Fruit fly (Drosophila melanogaster) whole organism, wandering third instar larva: ENCODE results near the gene Cpr65Ay.

Source experiments
- CG32264 ChIP-seq: fragments of 200-800 bp; sonication (Bioruptor generic); optimal IDR thresholded peaks from 2 replicates; lab custom pipeline; 2016; ENCODE audit warnings: missing biosample characterization, missing genetic modification characterization
- CrebA ChIP-seq: fragments of 200-800 bp; sonication (Bioruptor generic); optimal IDR thresholded peaks from 2 replicates; lab custom pipeline; 2016; ENCODE audit warnings: missing biosample characterization, mild to moderate bottlenecking, missing genetic modification characterization, borderline replicate concordance
- Dfd ChIP-seq: fragments of >200 bp; optimal IDR thresholded peaks from 2 replicates; lab custom pipeline; 2017; ENCODE audit warnings: missing biosample characterization, missing genetic modification characterization
- Dif ChIP-seq: fragments of 200-275, 200-300 bp; sonication (Bioruptor generic); optimal IDR thresholded peaks from 2 replicates; lab custom pipeline; 2018; ENCODE audit warnings: missing biosample characterization, missing genetic modification characterization; ENCODE audit not compliant: partially characterized antibody
- GATAd ChIP-seq: sonication (Bioruptor generic); optimal IDR thresholded peaks from 2 replicates; lab custom pipeline; 2016; ENCODE audit warnings: missing biosample characterization, missing genetic modification characterization
- Hnf4 ChIP-seq: fragments of 200-800 bp; sonication (Bioruptor generic); optimal IDR thresholded peaks from 2 replicates; lab custom pipeline; 2016; ENCODE audit warnings: missing biosample characterization, mild to moderate bottlenecking, missing genetic modification characterization
- Hr78 ChIP-seq: fragments of >200 bp; optimal IDR thresholded peaks from 2 replicates; lab custom pipeline; 2017; ENCODE audit warnings: missing biosample characterization, missing genetic modification characterization
- Hr83 ChIP-seq: fragments of 200-300 bp; sonication (Bioruptor generic); optimal IDR thresholded peaks from 2 replicates; lab custom pipeline; 2016; ENCODE audit warnings: missing biosample characterization, mild to moderate bottlenecking, missing genetic modification characterization, moderate library complexity; ENCODE audit not compliant: poor library complexity, severe bottlenecking
- Mio ChIP-seq: sonication (Bioruptor generic); optimal IDR thresholded peaks from 2 replicates; lab custom pipeline; 2016; ENCODE audit warnings: missing biosample characterization, missing genetic modification characterization
- Myc ChIP-seq: fragments of >200 bp; optimal IDR thresholded peaks from 2 replicates; lab custom pipeline; 2017
- N ChIP-seq: fragments of >200 bp; optimal IDR thresholded peaks from 2 replicates; lab custom pipeline; 2018; ENCODE audit warnings: missing biosample characterization, missing external identifiers, missing genetic modification characterization
- OdsH ChIP-seq: fragments of 200-800 bp; sonication (Bioruptor generic); optimal IDR thresholded peaks from 2 replicates; lab custom pipeline; 2016; ENCODE audit warnings: missing biosample characterization, mild to moderate bottlenecking, missing genetic modification characterization
- Sp1 ChIP-seq: fragments of 200-800 bp; sonication (Bioruptor generic); optimal IDR thresholded peaks from 3 replicates; lab custom pipeline; 2019; ENCODE audit warnings: missing biosample characterization, mild to moderate bottlenecking, missing genetic modification characterization, moderate library complexity
- Vsx2 ChIP-seq: fragments of 200-300, 225-300 bp; sonication (Bioruptor generic); optimal IDR thresholded peaks from 2 replicates; lab custom pipeline; 2018; ENCODE audit warnings: missing biosample characterization, missing genetic modification characterization; ENCODE audit not compliant: partially characterized antibody
- brk ChIP-seq: fragments of 200-800 bp; sonication (Bioruptor generic); optimal IDR thresholded peaks from 2 replicates; lab custom pipeline; 2016; ENCODE audit warnings: missing biosample characterization, mild to moderate bottlenecking, missing genetic modification characterization
- dl ChIP-seq, 2 experiments: fragments of 175-275, 200-275 bp in 1 of 2; fragments of 200-275 bp in 1 of 2; sonication (Bioruptor generic); optimal IDR thresholded peaks; lab custom pipeline; 2018; ENCODE audit warnings: mild to moderate bottlenecking in 2 of 2, missing biosample characterization in 2 of 2, missing genetic modification characterization in 2 of 2, moderate library complexity in 2 of 2; ENCODE audit not compliant: partially characterized antibody in 2 of 2, insufficient read depth in 1 of 2
- dmrt93B ChIP-seq: fragments of 200-800 bp; sonication (Bioruptor generic); optimal IDR thresholded peaks from 2 replicates; lab custom pipeline; 2018; ENCODE audit warnings: missing biosample characterization, mild to moderate bottlenecking, missing genetic modification characterization
- dsf ChIP-seq: sonication (Bioruptor generic); optimal IDR thresholded peaks from 2 replicates; lab custom pipeline; 2016; ENCODE audit warnings: missing biosample characterization, missing genetic modification characterization, borderline replicate concordance
- ey ChIP-seq: fragments of 200-800 bp; sonication (Bioruptor generic); optimal IDR thresholded peaks from 2 replicates; lab custom pipeline; 2016; ENCODE audit warnings: missing biosample characterization, missing genetic modification characterization
- foxo ChIP-seq, 2 experiments: fragments of 200-800 bp; sonication (Bioruptor generic); optimal IDR thresholded peaks; 2 replicates in 1 of 2; 3 replicates in 1 of 2; lab custom pipeline; 2016 to 2017; ENCODE audit warnings: missing biosample characterization in 2 of 2, missing genetic modification characterization in 2 of 2
- fru ChIP-seq: fragments of 200-800 bp; sonication (Bioruptor generic); optimal IDR thresholded peaks from 3 replicates; lab custom pipeline; 2016; ENCODE audit warnings: missing biosample characterization, mild to moderate bottlenecking, missing genetic modification characterization
- h ChIP-seq: fragments of 200-800 bp; sonication (Bioruptor generic); optimal IDR thresholded peaks from 3 replicates; lab custom pipeline; 2016; ENCODE audit warnings: missing biosample characterization, mild to moderate bottlenecking, missing genetic modification characterization
- jim ChIP-seq: fragments of 175-275, 200-325 bp; sonication (Bioruptor generic); optimal IDR thresholded peaks from 2 replicates; lab custom pipeline; 2016; ENCODE audit warnings: missing biosample characterization, mild to moderate bottlenecking, missing genetic modification characterization
- lola ChIP-seq: fragments of >200 bp; optimal IDR thresholded peaks from 2 replicates; lab custom pipeline; 2017; ENCODE audit warnings: missing biosample characterization, missing genetic modification characterization
- psq ChIP-seq: fragments of 200-800 bp; sonication (Bioruptor generic); optimal IDR thresholded peaks from 3 replicates; lab custom pipeline; 2017; ENCODE audit warnings: missing biosample characterization, mild to moderate bottlenecking, missing genetic modification characterization, moderate library complexity
- rgr ChIP-seq: fragments of 200-800 bp; sonication (Bioruptor generic); optimal IDR thresholded peaks from 3 replicates; lab custom pipeline; 2016; ENCODE audit warnings: missing biosample characterization, mild to moderate bottlenecking, missing genetic modification characterization
- sage ChIP-seq: fragments of 200-800 bp; sonication (Bioruptor generic); optimal IDR thresholded peaks from 2 replicates; lab custom pipeline; 2016; ENCODE audit warnings: missing biosample characterization, mild to moderate bottlenecking, missing genetic modification characterization
- tai ChIP-seq: sonication (Bioruptor generic); optimal IDR thresholded peaks from 2 replicates; lab custom pipeline; 2016; ENCODE audit warnings: missing biosample characterization, missing genetic modification characterization
- usp ChIP-seq: fragments of >200 bp; optimal IDR thresholded peaks from 2 replicates; lab custom pipeline; 2017; ENCODE audit warnings: missing biosample characterization, missing genetic modification characterization

Cpr65Ay gene

DNA sequence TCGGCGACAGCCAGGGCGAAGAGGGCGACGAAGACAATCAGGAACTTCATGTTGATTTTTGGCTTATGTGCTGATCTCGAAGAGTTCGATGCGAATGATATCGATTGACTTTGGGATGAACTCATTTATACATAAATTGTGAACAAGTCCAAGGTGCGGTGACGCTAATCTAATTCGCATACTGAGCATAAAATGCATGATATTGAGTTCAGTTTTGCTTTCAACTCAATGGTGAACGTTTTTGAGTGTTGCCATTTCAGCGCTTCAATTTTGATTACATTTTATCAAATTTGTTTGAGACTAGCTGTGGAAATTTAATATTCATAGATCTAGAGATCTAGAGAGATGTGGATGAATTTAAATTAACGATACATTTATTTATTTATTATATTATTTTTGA lies 21.7 kb downstream of the Cpr65Ay start, which contains the start of gene Lcp65Af:
TSS of gene Lcp65Af (minus strand) at position 101 of the 400 bp plus-strand sequence.
- TF ChIP-seq rgr (GFP tag; lab: Kevin White, UChicago) (no peak), Sp1 (GFP tag; lab: Kevin White, UChicago) (no peak), dl (GFP tag; optimal IDR thresholded peaks at IDR 0.05; lab: Kevin White, UChicago; ENCODE audit: insufficient read depth in 1 of 2, partially characterized antibody in 2 of 2) (no peak), CG32264 (GFP tag; lab: Kevin White, UChicago) (no peak), Hr83 (GFP tag; lab: Kevin White, UChicago) (no peak), fru (GFP tag; lab: Kevin White, UChicago) (no peak), sage (GFP tag; lab: Kevin White, UChicago) (no peak), foxo (GFP tag; optimal IDR thresholded peaks at IDR 0.05; lab: Kevin White, UChicago) (no peak), tai (GFP tag; lab: Kevin White, UChicago) (no peak), h (GFP tag; lab: Kevin White, UChicago) (no peak), CrebA (GFP tag; lab: Kevin White, UChicago) (no peak), N (GFP tag; lab: Kevin White, UChicago) (no peak), dmrt93B (GFP tag; lab: Kevin White, UChicago) (no peak)

DNA sequence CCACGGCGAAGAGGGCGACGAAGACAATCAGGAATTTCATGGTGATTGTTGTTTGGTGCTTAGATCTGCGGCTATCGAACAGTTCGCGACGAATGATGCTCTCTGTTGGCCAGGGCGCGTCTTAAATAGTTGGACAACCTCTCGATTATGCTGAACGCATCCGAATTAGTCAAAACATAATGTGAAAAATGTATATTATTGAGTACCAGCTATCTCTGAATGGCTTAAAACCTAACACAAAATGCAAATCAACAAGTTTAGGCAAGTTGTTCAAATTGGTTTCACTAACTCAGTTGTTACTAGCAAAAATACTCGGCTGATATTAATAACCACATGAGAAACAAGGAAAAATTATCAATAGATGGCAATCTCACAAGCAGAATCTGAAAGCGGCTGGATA lies 23.3 kb downstream of the Cpr65Ay start, which contains the start of gene Lcp65Ag1:
TSS of gene Lcp65Ag1 (minus strand) at position 101 of the 400 bp plus-strand sequence.
- TF ChIP-seq dmrt93B (GFP tag; lab: Kevin White, UChicago) (no peak), GATAd (GFP tag; lab: Kevin White, UChicago) (no peak), OdsH (no peak), N (GFP tag; lab: Kevin White, UChicago) (no peak), psq (GFP tag; lab: Kevin White, UChicago) (no peak), foxo (GFP tag; optimal IDR thresholded peaks at IDR 0.05; lab: Kevin White, UChicago) (no peak), rgr (GFP tag; lab: Kevin White, UChicago) (no peak), Dif (GFP tag; lab: Kevin White, UChicago) (no peak), lola (GFP tag; lab: Kevin White, UChicago) (no peak), dsf (no peak)
- TF ChIP-seq, all 38 proteins: peak for 0

dm6 chr3L:6133546-6133945 lies 24.9 kb downstream of the Cpr65Ay start, which contains the start of gene Lcp65Ag2:
Lcp65Ag2 (minus strand) TSS chr3L:6133593.
- no peak for TF ChIP-seq GATAd (GFP tag; lab: Kevin White, UChicago)
- no peak for TF ChIP-seq h (GFP tag; lab: Kevin White, UChicago)
- TF ChIP-seq lola (GFP tag; lab: Kevin White, UChicago) = no peak
- TF ChIP-seq Myc (lab: Kevin White, UChicago) = no peak
- TF ChIP-seq foxo (GFP tag; optimal IDR thresholded peaks at IDR 0.05; lab: Kevin White, UChicago) = no peak
- TF ChIP-seq, all 38 proteins: peak for 0

DNA sequence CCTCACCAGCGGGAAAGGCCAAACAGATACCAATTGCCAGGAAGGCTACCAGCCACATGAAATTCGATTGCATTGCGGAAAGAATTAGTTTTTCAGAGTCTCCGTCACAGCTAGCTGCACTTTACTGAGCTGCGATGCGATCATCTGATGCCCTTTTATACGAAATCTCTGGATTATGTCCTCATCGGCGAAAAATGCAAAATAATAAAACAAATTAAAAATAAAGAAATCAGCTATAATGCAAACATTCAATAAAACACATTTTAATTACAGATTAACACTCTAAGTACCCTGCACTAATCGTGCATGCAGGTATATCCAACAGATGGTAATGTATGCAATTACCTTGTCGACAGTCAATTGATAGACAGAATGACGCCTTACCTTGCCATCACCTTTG lies 26.4 kb downstream of the Cpr65Ay start, which contains the start of gene Cpr65Au:
TSS of gene Cpr65Au (minus strand) at position 101 of the 400 bp plus-strand sequence.
- TF ChIP-seq CG32264 (GFP tag; lab: Kevin White, UChicago) (no peak), dmrt93B (GFP tag; lab: Kevin White, UChicago) (no peak), dl (GFP tag; optimal IDR thresholded peaks at IDR 0.05; lab: Kevin White, UChicago; ENCODE audit: insufficient read depth in 1 of 2, partially characterized antibody in 2 of 2) (no peak), lola (GFP tag; lab: Kevin White, UChicago) (no peak), h (GFP tag; lab: Kevin White, UChicago) (no peak), Hnf4 (GFP tag; lab: Kevin White, UChicago) (no peak), ey (GFP tag; lab: Kevin White, UChicago) (no peak), Hr78 (GFP tag; lab: Kevin White, UChicago) (no peak), OdsH (no peak)

DNA sequence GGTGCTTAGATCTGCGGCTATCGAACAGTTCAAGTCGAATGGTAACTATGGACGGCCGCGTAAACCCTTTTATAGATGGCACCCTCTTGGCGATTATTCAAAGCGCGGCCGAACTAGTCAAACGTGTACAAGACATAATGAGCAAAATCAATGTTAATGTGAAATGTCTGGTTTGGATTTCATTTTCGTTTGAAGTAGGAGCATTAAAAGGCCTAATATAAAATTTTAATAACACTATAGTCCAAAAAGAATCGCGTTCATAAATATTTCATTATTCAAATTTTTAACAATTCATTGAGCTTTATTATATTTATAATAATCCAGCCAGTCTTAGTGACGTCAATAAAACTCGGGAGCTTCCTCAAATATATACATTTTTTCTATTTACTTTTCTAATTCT lies 27.5 kb downstream of the Cpr65Ay start, which contains the start of gene Lcp65Ag3:
TSS of gene Lcp65Ag3 (minus strand) at position 46 of the 400 bp plus-strand sequence.
- TF ChIP-seq lola (GFP tag; lab: Kevin White, UChicago) = no peak
- no peak for TF ChIP-seq Hnf4 (GFP tag; lab: Kevin White, UChicago)
- no peak for TF ChIP-seq rgr (GFP tag; lab: Kevin White, UChicago)
- no peak for TF ChIP-seq Hr78 (GFP tag; lab: Kevin White, UChicago)
- no peak for TF ChIP-seq usp (GFP tag; lab: Kevin White, UChicago)
- no peak for TF ChIP-seq h (GFP tag; lab: Kevin White, UChicago)
- no peak for TF ChIP-seq jim (GFP tag; lab: Kevin White, UChicago)
- TF ChIP-seq Mio (GFP tag; lab: Kevin White, UChicago) = no peak
- no peak for TF ChIP-seq fru (GFP tag; lab: Kevin White, UChicago)
- no peak for TF ChIP-seq dsf
- TF ChIP-seq Vsx2 (GFP tag; lab: Kevin White, UChicago) = no peak
- TF ChIP-seq Dfd (GFP tag; lab: Kevin White, UChicago) = no peak
- TF ChIP-seq brk (GFP tag; lab: Kevin White, UChicago) = no peak
- no peak for TF ChIP-seq N (GFP tag; lab: Kevin White, UChicago)
- no peak for TF ChIP-seq Sp1 (GFP tag; lab: Kevin White, UChicago)
- TF ChIP-seq OdsH = no peak
